Fruit fly (Drosophila melanogaster) whole organism, embryonic: ENCODE data around the gene Tom70.

Experiments used
- Abd-B ChIP-seq: fragments of 200-800 bp; sonication (Bioruptor generic); optimal IDR thresholded peaks from 2 replicates; lab custom pipeline; 2018; ENCODE audit warnings: missing biosample characterization, mild to moderate bottlenecking, missing genetic modification characterization, moderate library complexity
- Ada2b ChIP-seq: fragments of 200-800 bp; sonication (Bioruptor generic); IDR thresholded peaks from 2 replicates; pipeline ENCODE4 v1.3.6; 2022; ENCODE audit warnings: missing biosample characterization, missing genetic modification characterization
- Adf1 ChIP-seq: fragments of 200-800 bp; sonication (Bioruptor generic); IDR thresholded peaks from 2 replicates; pipeline ENCODE4 v1.3.6; 2022; ENCODE audit warnings: missing biosample characterization, missing genetic modification characterization
- B-H2 ChIP-seq: fragments of 200-800 bp; sonication (Bioruptor generic); optimal IDR thresholded peaks from 2 replicates; lab custom pipeline; 2018; ENCODE audit warnings: missing biosample characterization, mild to moderate bottlenecking, missing genetic modification characterization
- Bteb2 ChIP-seq: fragments of 200-800 bp; sonication (Bioruptor generic); optimal IDR thresholded peaks from 2 replicates; lab custom pipeline; 2016; ENCODE audit warnings: missing biosample characterization, missing genetic modification characterization
- CG10462 ChIP-seq: fragments of 200-800 bp; sonication (Bioruptor generic); optimal IDR thresholded peaks from 2 replicates; lab custom pipeline; 2016; ENCODE audit warnings: missing biosample characterization, missing genetic modification characterization
- CG10565 ChIP-seq: fragments of 200-800 bp; sonication (Bioruptor generic); optimal IDR thresholded peaks from 3 replicates; lab custom pipeline; 2016; ENCODE audit warnings: missing biosample characterization, mild to moderate bottlenecking, missing genetic modification characterization
- CG10979 ChIP-seq: fragments of 200-800 bp; sonication (Bioruptor generic); optimal IDR thresholded peaks from 2 replicates; lab custom pipeline; 2018; ENCODE audit warnings: missing biosample characterization, mild to moderate bottlenecking, missing genetic modification characterization, moderate library complexity
- CG13775 ChIP-seq: fragments of 200-800 bp; sonication (Bioruptor generic); optimal IDR thresholded peaks from 3 replicates; lab custom pipeline; 2017; ENCODE audit warnings: missing biosample characterization, mild to moderate bottlenecking, missing genetic modification characterization
- CG13894 ChIP-seq: fragments of 200-800 bp; sonication (Bioruptor generic); optimal IDR thresholded peaks from 3 replicates; lab custom pipeline; 2018; ENCODE audit warnings: missing biosample characterization, mild to moderate bottlenecking, missing genetic modification characterization, moderate library complexity
- CG17385 ChIP-seq: fragments of 200-800 bp; sonication (Bioruptor generic); optimal IDR thresholded peaks from 3 replicates; lab custom pipeline; 2018; ENCODE audit warnings: missing biosample characterization, mild to moderate bottlenecking, missing genetic modification characterization
- CG2202 ChIP-seq: fragments of 200-800 bp; sonication (Bioruptor generic); optimal IDR thresholded peaks from 2 replicates; lab custom pipeline; 2018; ENCODE audit warnings: missing biosample characterization, mild to moderate bottlenecking, missing genetic modification characterization
- CG3281 ChIP-seq: fragments of 200-800 bp; sonication (Bioruptor generic); optimal IDR thresholded peaks from 3 replicates; lab custom pipeline; 2017; ENCODE audit warnings: missing biosample characterization, mild to moderate bottlenecking, missing genetic modification characterization
- CG33213 ChIP-seq: fragments of 200-800 bp; sonication (Bioruptor generic); optimal IDR thresholded peaks from 3 replicates; lab custom pipeline; 2016; ENCODE audit warnings: missing biosample characterization, missing genetic modification characterization
- CG4328 ChIP-seq: fragments of 200-800 bp; sonication (Bioruptor generic); optimal IDR thresholded peaks from 3 replicates; lab custom pipeline; 2017; ENCODE audit warnings: missing biosample characterization, missing genetic modification reagents, missing genetic modification characterization
- CG4424 ChIP-seq: fragments of 200-800 bp; sonication (Bioruptor generic); optimal IDR thresholded peaks from 3 replicates; lab custom pipeline; 2016; ENCODE audit warnings: missing biosample characterization, missing genetic modification characterization
- CG4617 ChIP-seq: fragments of 200-800 bp; sonication (Bioruptor generic); optimal IDR thresholded peaks from 3 replicates; lab custom pipeline; 2016; ENCODE audit warnings: missing biosample characterization, missing genetic modification characterization, borderline replicate concordance
- CG4820 ChIP-seq: fragments of 200-800 bp; sonication (Bioruptor generic); optimal IDR thresholded peaks from 3 replicates; lab custom pipeline; 2016; ENCODE audit warnings: missing biosample characterization, missing genetic modification characterization
- CG7786 ChIP-seq: fragments of 200-800 bp; sonication (Bioruptor generic); optimal IDR thresholded peaks from 2 replicates; lab custom pipeline; 2016; ENCODE audit warnings: missing biosample characterization, missing genetic modification characterization
- CG8388 ChIP-seq: fragments of 200-800 bp; sonication (Bioruptor generic); optimal IDR thresholded peaks from 2 replicates; lab custom pipeline; 2019; ENCODE audit warnings: missing biosample characterization, mild to moderate bottlenecking, missing genetic modification characterization, moderate library complexity
- CG8944 ChIP-seq: fragments of 200-800 bp; sonication (Bioruptor generic); optimal IDR thresholded peaks from 3 replicates; lab custom pipeline; 2016; ENCODE audit warnings: missing biosample characterization, missing genetic modification characterization
- Camta ChIP-seq: fragments of 200-800 bp; sonication (Bioruptor generic); optimal IDR thresholded peaks from 2 replicates; lab custom pipeline; 2016; ENCODE audit warnings: missing biosample characterization, missing genetic modification characterization
- CoRest ChIP-seq: fragments of 200-800 bp; sonication (Bioruptor generic); optimal IDR thresholded peaks from 3 replicates; lab custom pipeline; 2018; ENCODE audit warnings: missing biosample characterization, mild to moderate bottlenecking, missing genetic modification characterization, moderate library complexity
- E2f1 ChIP-seq: fragments of 200-800 bp; sonication (Bioruptor generic); IDR thresholded peaks from 2 replicates; pipeline ENCODE4 v1.3.6; 2022; ENCODE audit warnings: missing biosample characterization, missing genetic modification characterization
- Ets65A ChIP-seq: fragments of 200-800 bp; sonication (Bioruptor generic); peaks from one replicate; lab custom pipeline; 2016; ENCODE audit warnings: missing biosample characterization, missing genetic modification characterization
- Ets97D ChIP-seq: fragments of 200-800 bp; sonication (Bioruptor generic); optimal IDR thresholded peaks from 3 replicates; lab custom pipeline; 2016; ENCODE audit warnings: missing biosample characterization, missing genetic modification characterization
- Fer1 ChIP-seq: fragments of 200-800 bp; sonication (Bioruptor generic); optimal IDR thresholded peaks from 2 replicates; lab custom pipeline; 2017; ENCODE audit warnings: missing biosample characterization, mild to moderate bottlenecking, missing genetic modification characterization
- Hr3 ChIP-seq: fragments of 200-800 bp; sonication (Bioruptor generic); optimal IDR thresholded peaks from 3 replicates; lab custom pipeline; 2016; ENCODE audit warnings: missing biosample characterization, missing genetic modification characterization
- Lhr ChIP-seq: fragments of 200-800 bp; sonication (Bioruptor generic); optimal IDR thresholded peaks from 3 replicates; lab custom pipeline; 2017; ENCODE audit warnings: mild to moderate bottlenecking, missing biosample characterization, missing genetic modification reagents, missing genetic modification characterization
- MBD-R2 ChIP-seq: fragments of 200-800 bp; sonication (Bioruptor generic); IDR thresholded peaks from 2 replicates; pipeline ENCODE4 v1.3.6; 2022; ENCODE audit warnings: missing biosample characterization, missing genetic modification characterization
- Optix ChIP-seq: fragments of 200-800 bp; sonication (Bioruptor generic); IDR thresholded peaks from 3 replicates; pipeline ENCODE4 v1.3.6; 2022; ENCODE audit warnings: missing biosample characterization, missing genetic modification characterization
- Rx ChIP-seq: fragments of 200-800 bp; sonication (Bioruptor generic); IDR thresholded peaks from 2 replicates; pipeline ENCODE4 v1.3.6; 2022; ENCODE audit warnings: missing biosample characterization, missing genetic modification characterization
- Sry-β ChIP-seq: fragments of 200-800 bp; sonication (Bioruptor generic); optimal IDR thresholded peaks from 2 replicates; lab custom pipeline; 2018; ENCODE audit warnings: missing biosample characterization, mild to moderate bottlenecking, missing genetic modification characterization, moderate library complexity
- Sry-δ ChIP-seq: fragments of 200-800 bp; sonication (Bioruptor generic); optimal IDR thresholded peaks from 2 replicates; lab custom pipeline; 2016; ENCODE audit warnings: missing biosample characterization, missing genetic modification characterization
- bab2 ChIP-seq: fragments of 200-800 bp; sonication (Bioruptor generic); optimal IDR thresholded peaks from 2 replicates; lab custom pipeline; 2016; ENCODE audit warnings: missing biosample characterization, missing genetic modification characterization
- caup ChIP-seq: fragments of 200-800 bp; sonication (Bioruptor generic); optimal IDR thresholded peaks from 3 replicates; lab custom pipeline; 2017; ENCODE audit warnings: missing biosample characterization, mild to moderate bottlenecking, missing genetic modification characterization, moderate library complexity; ENCODE audit not compliant: severe bottlenecking
- dm ChIP-seq: fragments of 200-800 bp; sonication (Bioruptor generic); optimal IDR thresholded peaks from 3 replicates; lab custom pipeline; 2016; ENCODE audit warnings: missing biosample characterization, missing genetic modification characterization
- exex ChIP-seq: fragments of 200-800 bp; sonication (Bioruptor generic); optimal IDR thresholded peaks from 4 replicates; lab custom pipeline; 2018; ENCODE audit warnings: missing biosample characterization, mild to moderate bottlenecking, missing genetic modification characterization, moderate library complexity
- fu2 ChIP-seq: fragments of 200-800 bp; sonication (Bioruptor generic); optimal IDR thresholded peaks from 2 replicates; lab custom pipeline; 2016; ENCODE audit warnings: missing biosample characterization, missing genetic modification characterization
- ind ChIP-seq: fragments of 200-800 bp; sonication (Bioruptor generic); optimal IDR thresholded peaks from 3 replicates; lab custom pipeline; 2016; ENCODE audit warnings: missing biosample characterization, missing genetic modification characterization
- knrl ChIP-seq: fragments of 200-800 bp; sonication (Bioruptor generic); IDR thresholded peaks from 3 replicates; pipeline ENCODE4 v1.3.6; 2022; ENCODE audit warnings: missing biosample characterization, missing genetic modification characterization; ENCODE audit not compliant: partially characterized antibody
- pho ChIP-seq: fragments of 200-800 bp; sonication (Bioruptor generic); optimal IDR thresholded peaks from 2 replicates; lab custom pipeline; 2016; ENCODE audit warnings: missing biosample characterization, missing genetic modification characterization
- prd ChIP-seq, 3 experiments: fragments of >200 bp in 2 of 3; fragments of 200-800 bp in 1 of 3; sonication (Bioruptor generic) in 1 of 3; optimal IDR thresholded peaks in 2 of 3; IDR thresholded peaks in 1 of 3; 2 replicates in 2 of 3; 3 replicates in 1 of 3; pipeline versions ENCODE4 v1.3.6 to Lab custom; 2017 to 2022; ENCODE audit warnings: missing biosample characterization in 1 of 3, missing genetic modification characterization in 1 of 3
- pum ChIP-seq: fragments of 200-800 bp; sonication (Bioruptor generic); optimal IDR thresholded peaks from 2 replicates; lab custom pipeline; 2016; ENCODE audit warnings: missing biosample characterization, missing genetic modification characterization
- slbo ChIP-seq: fragments of 200-800 bp; sonication (Bioruptor generic); IDR thresholded peaks from 2 replicates; pipeline ENCODE4 v1.3.6; 2022; ENCODE audit warnings: missing biosample characterization, missing genetic modification characterization
- slp2 ChIP-seq: fragments of 200-800 bp; sonication (Bioruptor generic); optimal IDR thresholded peaks from 2 replicates; lab custom pipeline; 2016; ENCODE audit warnings: missing biosample characterization, missing genetic modification characterization
- tin ChIP-seq: fragments of 200-800 bp; sonication (Bioruptor generic); optimal IDR thresholded peaks from 3 replicates; lab custom pipeline; 2016; ENCODE audit warnings: missing biosample characterization, missing genetic modification characterization
- tll ChIP-seq, 2 experiments: fragments of 200-800 bp in 1 of 2; fragments of >200 bp in 1 of 2; sonication (Bioruptor generic) in 1 of 2; optimal IDR thresholded peaks; 2 replicates each; lab custom pipeline; 2017 to 2019; ENCODE audit warnings: missing biosample characterization in 2 of 2, missing genetic modification characterization in 2 of 2, mild to moderate bottlenecking in 1 of 2, moderate library complexity in 1 of 2
- unpg ChIP-seq: fragments of 200-800 bp; sonication (Bioruptor generic); optimal IDR thresholded peaks from 3 replicates; lab custom pipeline; 2018; ENCODE audit warnings: missing biosample characterization, mild to moderate bottlenecking, missing genetic modification characterization, moderate library complexity
- zfh1 ChIP-seq: fragments of 200-800 bp; sonication (Bioruptor generic); IDR thresholded peaks from 3 replicates; pipeline ENCODE4 v1.3.6; 2022; ENCODE audit warnings: missing biosample characterization, missing genetic modification characterization

The Tom70 gene

DNA sequence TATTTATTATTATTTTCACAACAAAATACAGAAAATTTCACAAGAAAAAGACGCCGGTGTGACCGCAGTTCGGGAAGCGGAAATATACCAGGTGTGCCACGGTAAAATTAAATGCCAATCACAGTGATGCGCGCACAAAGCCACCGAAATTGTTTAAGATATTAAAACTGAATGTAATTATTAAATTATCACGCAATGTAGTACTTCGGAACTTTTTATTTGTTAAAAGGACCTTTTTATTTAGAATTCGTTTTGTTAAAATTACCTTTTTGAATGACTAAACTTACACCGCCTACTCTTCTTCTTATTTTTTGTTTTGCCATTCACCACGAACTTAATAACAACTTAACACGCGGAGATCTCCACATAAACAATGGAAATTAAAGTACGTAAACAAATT lies 50.4 kb downstream of the Tom70 start, which contains the start of the genes CG6686 and CG34163 (continued):
- peak; percentile 66; the same call in 1 of the 2 replicates for TF ChIP-seq slbo (GFP tag; lab: Robert Waterston, UW)
- TF ChIP-seq ind: peak; percentile 12
- TF ChIP-seq Rx (GFP tag; lab: Robert Waterston, UW): no peak
- peak; percentile 34 for TF ChIP-seq Bteb2
- TF ChIP-seq pum (GFP tag; lab: Kevin White, UChicago): peak; percentile 37
- peak; percentile 30 for TF ChIP-seq fu2
- TF ChIP-seq CoRest (tag; lab: Kevin White, UChicago): peak; percentile 62
- TF ChIP-seq MBD-R2 (GFP tag; lab: Robert Waterston, UW): peak; percentile 89
- no peak for TF ChIP-seq Optix (GFP tag; lab: Robert Waterston, UW)
- TF ChIP-seq slp2 (GFP tag; lab: Kevin White, UChicago): peak; percentile 22
- TF ChIP-seq CG13894 (tag; lab: Kevin White, UChicago): peak; percentile 54
- peak; percentile 55 for TF ChIP-seq Hr3 (GFP tag; lab: Kevin White, UChicago)
- TF ChIP-seq CG33213 (GFP tag; lab: Kevin White, UChicago): peak; percentile 32
- peak; percentile 99 for TF ChIP-seq CG17385 (GFP tag; lab: Kevin White, UChicago)
- TF ChIP-seq knrl (GFP tag; lab: Robert Waterston, UW): 0 out of 3 replicates have a peak, but pooled peaks have one; percentile 21
- TF ChIP-seq exex (tag; lab: Kevin White, UChicago): peak; percentile 19
- TF ChIP-seq zfh1 (GFP tag; lab: Robert Waterston, UW): peak; percentile 49; the same call in 1 of the 3 replicates
- peak; percentile 41 for TF ChIP-seq bab2 (GFP tag; lab: Kevin White, UChicago)
- TF ChIP-seq prd (optimal IDR thresholded peaks at IDR 0.05; lab: Kevin White, UChicago): no peak
- TF ChIP-seq prd (GFP tag; IDR thresholded peaks at IDR 0.05; lab: Robert Waterston, UW): peak; percentile 46; the same call in 1 of the 3 replicates
- TF ChIP-seq Fer1 (GFP tag; lab: Kevin White, UChicago): no peak
- TF ChIP-seq CG8388 (GFP tag; lab: Kevin White, UChicago): no peak
- peak; percentile 77 for TF ChIP-seq Sry-β
- TF ChIP-seq dm (GFP tag; lab: Kevin White, UChicago): peak; percentile 92
- peak; percentile 35 for TF ChIP-seq CG3281 (GFP tag; lab: Kevin White, UChicago)
- peak; percentile 91 for TF ChIP-seq Ets65A (GFP tag; lab: Kevin White, UChicago)
- peak; percentile 88 for TF ChIP-seq CG4617 (GFP tag; lab: Kevin White, UChicago)
- TF ChIP-seq Sry-δ (GFP tag; lab: Kevin White, UChicago): peak; percentile 43
- TF ChIP-seq CG2202: peak; percentile 2
- TF ChIP-seq CG8944: peak; percentile 5
- TF ChIP-seq E2f1 (GFP tag; lab: Robert Waterston, UW): no peak
- peak; percentile 25 for TF ChIP-seq CG4424 (GFP tag; lab: Kevin White, UChicago)
- peak; percentile 51 for TF ChIP-seq Camta (GFP tag; lab: Kevin White, UChicago)
- TF ChIP-seq Abd-B (GFP tag; lab: Kevin White, UChicago): peak; percentile 46
- TF ChIP-seq unpg (GFP tag; lab: Kevin White, UChicago): peak; percentile 52
- TF ChIP-seq CG7786 (GFP tag; lab: Kevin White, UChicago): peak; percentile 55
- no peak for TF ChIP-seq CG10565
- peak; percentile 17 for TF ChIP-seq tin (GFP tag; lab: Kevin White, UChicago)
- TF ChIP-seq CG10979 (tag; lab: Kevin White, UChicago): peak; percentile 34
- TF ChIP-seq CG4820 (GFP tag; lab: Kevin White, UChicago): peak; percentile 42
- peak; percentile 37 for TF ChIP-seq CG10462 (GFP tag; lab: Kevin White, UChicago)
- TF ChIP-seq pho (GFP tag; lab: Kevin White, UChicago): peak; percentile 53
- peak; percentile 36 for TF ChIP-seq B-H2 (GFP tag; lab: Kevin White, UChicago)
- peak; percentile 64 for TF ChIP-seq Lhr (GFP tag; lab: Kevin White, UChicago)
- TF ChIP-seq Ada2b (GFP tag; lab: Robert Waterston, UW): peak; percentile 26; the same call in 1 of the 2 replicates
- peak; percentile 29 for TF ChIP-seq CG4328
- TF ChIP-seq tll (GFP tag; optimal IDR thresholded peaks at IDR 0.05; lab: Kevin White, UChicago): no peak
- no peak for TF ChIP-seq Adf1 (GFP tag; lab: Robert Waterston, UW)
- TF ChIP-seq Ets97D (GFP tag; lab: Kevin White, UChicago): peak; percentile 71
- peak; percentile 8 for TF ChIP-seq caup (GFP tag; lab: Kevin White, UChicago)
- TF ChIP-seq CG13775 (GFP tag; lab: Kevin White, UChicago): peak; percentile 42
